Worm (Caenorhabditis elegans) whole organism, young adult: ENCODE measurements around the gene cest-24.

ENCODE experiments used
- B0019.2 ChIP-seq: fragments of 200-800 bp; sonication (Bioruptor generic); conservative IDR thresholded peaks from 2 replicates; pipeline ENCODE4 v1.3.6; 2022; ENCODE audit warnings: missing genetic modification reagents, missing genetic modification characterization, missing compliant biosample characterization
- C06A6.2 ChIP-seq: fragments of 200-800 bp; sonication (Bioruptor generic); conservative IDR thresholded peaks from 2 replicates; pipeline ENCODE4 v1.3.6; 2022; ENCODE audit warnings: missing genetic modification characterization, missing compliant biosample characterization
- F39B2.1 ChIP-seq: fragments of 200-800 bp; sonication (Bioruptor generic); IDR thresholded peaks from 2 replicates; pipeline ENCODE4 v1.3.6; 2022; ENCODE audit warnings: missing genetic modification reagents, missing genetic modification characterization, missing compliant biosample characterization
- F55B11.4 ChIP-seq: sonication (generic microtip); optimal IDR thresholded peaks from 2 replicates; lab custom pipeline; 2016; ENCODE audit warnings: missing compliant biosample characterization, missing genetic modification characterization, borderline replicate concordance; ENCODE audit not compliant: insufficient read depth
- F57C9.4 ChIP-seq: sonication (generic microtip); optimal IDR thresholded peaks from 2 replicates; lab custom pipeline; 2017; ENCODE audit warnings: mild to moderate bottlenecking, missing genetic modification characterization, missing compliant biosample characterization
- Y53F4B.3 ChIP-seq: fragments of 200-800 bp; sonication (Bioruptor generic); IDR thresholded peaks from 2 replicates; pipeline ENCODE4 v1.3.6; 2022; ENCODE audit warnings: missing genetic modification reagents, missing genetic modification characterization, missing compliant biosample characterization
- Y56A3A.18 ChIP-seq: fragments of 200-800 bp; sonication (Bioruptor generic); IDR thresholded peaks from 2 replicates; pipeline ENCODE4 v1.3.6; 2022; ENCODE audit warnings: missing genetic modification reagents, missing genetic modification characterization, missing compliant biosample characterization
- ZK185.1 ChIP-seq: sonication (generic microtip); optimal IDR thresholded peaks from 2 replicates; lab custom pipeline; 2016; ENCODE audit warnings: mild to moderate bottlenecking, missing genetic modification characterization, missing compliant biosample characterization; ENCODE audit not compliant: poor library complexity, severe bottlenecking
- ama-1 ChIP-seq, 3 experiments: fragments of 150-350 bp in 1 of 3; sonication (generic microtip) in 2 of 3; optimal IDR thresholded peaks; 2 replicates each; lab custom pipeline; 2014 to 2018; ENCODE audit warnings: missing biosample characterization in 2 of 3, missing genetic modification characterization in 2 of 3, missing genetic modification reagents in 2 of 3
- atf-7 ChIP-seq: sonication (generic microtip); optimal IDR thresholded peaks from 2 replicates; lab custom pipeline; 2017; ENCODE audit warnings: mild to moderate bottlenecking, missing genetic modification characterization, missing compliant biosample characterization
- attf-6 ChIP-seq: fragments of 200-800 bp; sonication (Bioruptor generic); IDR thresholded peaks from 2 replicates; pipeline ENCODE4 v1.3.6; 2022; ENCODE audit warnings: missing genetic modification reagents, missing genetic modification characterization, missing compliant biosample characterization
- bed-1 ChIP-seq: fragments of 200-800 bp; sonication (Bioruptor generic); IDR thresholded peaks from 2 replicates; pipeline ENCODE4 v1.3.6; 2022; ENCODE audit warnings: missing genetic modification reagents, missing genetic modification characterization, missing compliant biosample characterization
- cebp-1 ChIP-seq, 2 experiments: fragments of 200-800 bp in 1 of 2; sonication (Bioruptor generic) in 1 of 2; sonication (generic microtip) in 1 of 2; IDR thresholded peaks in 1 of 2; optimal IDR thresholded peaks in 1 of 2; 2 replicates each; pipeline versions ENCODE4 v1.3.6 to Lab custom; 2017 to 2022; ENCODE audit warnings: missing compliant biosample characterization in 2 of 2, missing genetic modification characterization in 2 of 2, mild to moderate bottlenecking in 1 of 2, missing genetic modification reagents in 1 of 2, moderate library complexity in 1 of 2
- ceh-40 ChIP-seq: fragments of 200-800 bp; sonication (Bioruptor generic); IDR thresholded peaks from 2 replicates; pipeline ENCODE4 v1.3.6; 2022; ENCODE audit warnings: missing genetic modification characterization, missing compliant biosample characterization
- dox-1 ChIP-seq: fragments of 200-800 bp; sonication (Bioruptor generic); IDR thresholded peaks from 2 replicates; pipeline ENCODE4 v1.3.6; 2022; ENCODE audit warnings: missing genetic modification reagents, missing genetic modification characterization, missing compliant biosample characterization
- egl-18 ChIP-seq: fragments of 200-800 bp; sonication (Bioruptor generic); IDR thresholded peaks from 2 replicates; pipeline ENCODE4 v1.3.6; 2022; ENCODE audit warnings: missing genetic modification reagents, missing genetic modification characterization, missing compliant biosample characterization
- egl-44 ChIP-seq: fragments of 200-800 bp; sonication (Bioruptor generic); IDR thresholded peaks from 2 replicates; pipeline ENCODE4 v1.3.6; 2022; ENCODE audit warnings: missing genetic modification reagents, missing genetic modification characterization, missing compliant biosample characterization
- ets-4 ChIP-seq: fragments of 200-800 bp; sonication (Bioruptor generic); optimal IDR thresholded peaks from 2 replicates; lab custom pipeline; 2018; ENCODE audit warnings: mild to moderate bottlenecking, missing genetic modification characterization, missing compliant biosample characterization
- him-1 ChIP-seq: sonication (generic microtip); optimal IDR thresholded peaks from 2 replicates; lab custom pipeline; 2016; ENCODE audit warnings: missing genotype, missing genetic modification reagents, missing genetic modification characterization, missing compliant biosample characterization
- hmg-1.2 ChIP-seq: fragments of 200-800 bp; sonication (Bioruptor generic); IDR thresholded peaks from 2 replicates; pipeline ENCODE4 v1.3.6; 2022; ENCODE audit warnings: missing genetic modification reagents, missing genetic modification characterization, missing compliant biosample characterization
- let-526 ChIP-seq: fragments of 200-800 bp; sonication (Bioruptor generic); IDR thresholded peaks from 2 replicates; pipeline ENCODE4 v1.3.6; 2022; ENCODE audit warnings: missing genetic modification reagents, missing genetic modification characterization, missing compliant biosample characterization
- let-607 ChIP-seq, 2 experiments: fragments of 200-800 bp in 1 of 2; sonication (Bioruptor generic) in 1 of 2; sonication (generic microtip) in 1 of 2; optimal IDR thresholded peaks; 2 replicates each; lab custom pipeline; 2016 to 2018; ENCODE audit warnings: mild to moderate bottlenecking in 2 of 2, missing compliant biosample characterization in 2 of 2, missing genetic modification characterization in 2 of 2, moderate library complexity in 2 of 2, missing genotype in 1 of 2
- lin-35 ChIP-seq, 3 experiments: fragments of 150-350 bp in 2 of 3; sonication (generic microtip) in 1 of 3; optimal IDR thresholded peaks; 2 replicates each; lab custom pipeline; 2014 to 2018; ENCODE audit warnings: missing biosample characterization in 3 of 3, missing genetic modification characterization in 3 of 3, missing genetic modification reagents in 3 of 3
- lin-40 ChIP-seq: sonication (generic microtip); optimal IDR thresholded peaks from 2 replicates; lab custom pipeline; 2016; ENCODE audit warnings: missing genetic modification characterization, mild to moderate bottlenecking, missing compliant biosample characterization, missing genotype, missing genetic modification reagents
- lsl-1 ChIP-seq: fragments of 200-800 bp; sonication (Bioruptor generic); optimal IDR thresholded peaks from 2 replicates; lab custom pipeline; 2018; ENCODE audit warnings: mild to moderate bottlenecking, missing genetic modification characterization, moderate library complexity, missing compliant biosample characterization
- madf-10 ChIP-seq: sonication (generic microtip); optimal IDR thresholded peaks from 2 replicates; lab custom pipeline; 2016; ENCODE audit warnings: mild to moderate bottlenecking, missing genetic modification characterization, missing compliant biosample characterization
- nfyb-1 ChIP-seq: fragments of 200-800 bp; sonication (Bioruptor generic); IDR thresholded peaks from 2 replicates; pipeline ENCODE4 v1.3.6; 2022; ENCODE audit warnings: missing genetic modification reagents, missing genetic modification characterization, missing compliant biosample characterization
- nhr-80 ChIP-seq: sonication (generic microtip); optimal IDR thresholded peaks from 2 replicates; lab custom pipeline; 2016; ENCODE audit warnings: missing genetic modification characterization, missing compliant biosample characterization
- nhr-90 ChIP-seq: sonication (generic microtip); optimal IDR thresholded peaks from 2 replicates; lab custom pipeline; 2016; ENCODE audit warnings: missing genotype, mild to moderate bottlenecking, missing genetic modification characterization, missing compliant biosample characterization
- pbrm-1 ChIP-seq: fragments of 200-800 bp; sonication (Bioruptor generic); IDR thresholded peaks from 2 replicates; pipeline ENCODE4 v1.3.6; 2022; ENCODE audit warnings: missing genetic modification reagents, missing genetic modification characterization, missing compliant biosample characterization
- pha-4 ChIP-seq: fragments of 150-350 bp; sonication (generic microtip); optimal IDR thresholded peaks from 2 replicates; lab custom pipeline; 2014; ENCODE audit warnings: missing biosample characterization, missing genetic modification reagents, missing genetic modification characterization
- rcor-1 ChIP-seq: fragments of 200-800 bp; sonication (Bioruptor generic); IDR thresholded peaks from 2 replicates; pipeline ENCODE4 v1.3.6; 2022; ENCODE audit warnings: missing genetic modification reagents, missing genetic modification characterization, missing compliant biosample characterization
- sdz-38 ChIP-seq: sonication (generic microtip); optimal IDR thresholded peaks from 2 replicates; lab custom pipeline; 2016; ENCODE audit warnings: missing genotype, missing genetic modification characterization, missing compliant biosample characterization
- sea-2 ChIP-seq: fragments of 200-800 bp; sonication (Bioruptor generic); IDR thresholded peaks from 2 replicates; pipeline ENCODE4 v1.3.6; 2022; ENCODE audit warnings: missing genetic modification characterization, missing compliant biosample characterization
- tbp1 ChIP-seq: fragments of 200-800 bp; sonication (Bioruptor generic); optimal IDR thresholded peaks from 2 replicates; lab custom pipeline; 2018; ENCODE audit warnings: mild to moderate bottlenecking, missing genetic modification characterization, missing compliant biosample characterization
- tbx-9 ChIP-seq: sonication (generic microtip); optimal IDR thresholded peaks from 2 replicates; lab custom pipeline; 2016; ENCODE audit warnings: borderline replicate concordance, missing genetic modification characterization, inconsistent platforms, missing compliant biosample characterization
- tlf-1 ChIP-seq: fragments of 200-800 bp; sonication (Bioruptor generic); optimal IDR thresholded peaks from 2 replicates; lab custom pipeline; 2018; ENCODE audit warnings: mild to moderate bottlenecking, missing genetic modification characterization, missing compliant biosample characterization
- zfh-2 ChIP-seq: fragments of 200-800 bp; sonication (Bioruptor generic); conservative IDR thresholded peaks from 2 replicates; pipeline ENCODE4 v1.3.6; 2022; ENCODE audit warnings: missing genetic modification reagents, missing genetic modification characterization, missing compliant biosample characterization
- ztf-18 ChIP-seq: sonication (generic microtip); optimal IDR thresholded peaks from 2 replicates; lab custom pipeline; 2016; ENCODE audit warnings: missing genotype, mild to moderate bottlenecking, missing genetic modification characterization, missing compliant biosample characterization
- ztf-22 ChIP-seq: fragments of 200-800 bp; sonication (Bioruptor generic); optimal IDR thresholded peaks from 2 replicates; lab custom pipeline; 2018; ENCODE audit warnings: mild to moderate bottlenecking, missing genetic modification characterization, moderate library complexity, missing compliant biosample characterization
- ztf-26 ChIP-seq: sonication (generic microtip); optimal IDR thresholded peaks from 2 replicates; lab custom pipeline; 2017; ENCODE audit warnings: missing genetic modification characterization, missing compliant biosample characterization

The cest-24 gene

ce11 chrV:6275209-6275608 lies 41.5 kb upstream of the cest-24 start:
- TF ChIP-seq hmg-1.2 (GFP tag; lab: Robert Waterston, UW) (0 out of 2 replicates have a peak, but pooled peaks have one; percentile 14), attf-6 (no peak), sea-2 (GFP tag; lab: Robert Waterston, UW) (no peak), F55B11.4 (tag; lab: Kevin White, UChicago) (no peak), rcor-1 (GFP tag; lab: Robert Waterston, UW) (no peak), lin-35 (GFP tag; optimal IDR thresholded peaks at IDR 0.05; lab: Kevin White, UChicago) (no peak), let-607 (tag; optimal IDR thresholded peaks at IDR 0.05; lab: Kevin White, UChicago) (peak in 1 of 2 experiments; percentile 17), nfyb-1 (GFP tag; lab: Robert Waterston, UW) (peak; percentile 49; the same call in 1 of the 2 replicates), B0019.2 (no peak), C06A6.2 (no peak), let-526 (GFP tag; lab: Robert Waterston, UW) (no peak), sdz-38 (tag; lab: Kevin White, UChicago) (no peak), zfh-2 (no peak), F57C9.4 (tag; lab: Kevin White, UChicago) (no peak), nhr-90 (tag; lab: Kevin White, UChicago) (peak; percentile 34), atf-7 (tag; lab: Kevin White, UChicago) (peak; percentile 37), nhr-80 (tag; lab: Kevin White, UChicago) (peak; percentile 93), egl-18 (no peak), F39B2.1 (GFP tag; lab: Robert Waterston, UW) (no peak), pha-4 (tag; lab: Kevin White, UChicago) (no peak), cebp-1 (GFP tag; IDR thresholded peaks at IDR 0.05; lab: Robert Waterston, UW) (no peak), cebp-1 (tag; optimal IDR thresholded peaks at IDR 0.05; lab: Kevin White, UChicago) (peak; percentile 57), ets-4 (GFP tag; lab: Kevin White, UChicago) (peak; percentile 63), Y53F4B.3 (GFP tag; lab: Robert Waterston, UW) (no peak), Y56A3A.18 (no peak), bed-1 (no peak), lsl-1 (no peak), ztf-22 (peak; percentile 49), tbx-9 (tag; lab: Kevin White, UChicago) (no peak), dox-1 (GFP tag; lab: Robert Waterston, UW) (peak; percentile 54; the same call in 1 of the 2 replicates), tbp1 (GFP tag; lab: Kevin White, UChicago) (peak; percentile 24)

DNA sequence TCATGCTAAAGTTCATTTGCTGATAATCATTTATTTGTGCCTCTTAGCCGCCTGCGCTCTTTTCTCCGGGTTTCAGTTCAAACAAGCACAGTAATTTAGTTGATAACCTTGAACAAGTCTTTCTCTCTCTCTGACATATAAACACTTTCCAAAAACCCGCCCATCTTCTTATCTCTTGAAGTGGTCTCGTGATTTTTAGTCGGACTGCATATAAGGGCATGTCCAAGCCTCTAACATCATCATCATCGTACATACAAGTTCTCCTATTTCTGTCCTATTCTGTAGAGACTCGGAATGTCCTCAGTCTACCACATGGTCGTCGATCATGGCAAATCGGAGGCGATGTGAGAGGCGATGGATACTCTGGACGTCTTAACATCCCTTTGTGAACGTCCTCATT lies 40.5 kb upstream of the cest-24 start, which contains the start of gene F31F7.1:
F31F7.1 (plus strand) TSS at position 235 of the 400 bp plus-strand sequence.
- peak; percentile 30 for TF ChIP-seq lin-40 (tag; lab: Kevin White, UChicago)
- TF ChIP-seq egl-44 = 0 out of 2 replicates have a peak, but pooled peaks have one; percentile 40
- 0 out of 2 replicates have a peak, but pooled peaks have one; percentile 6 for TF ChIP-seq pbrm-1
- peak; percentile 76 for TF ChIP-seq ztf-22
- peak; percentile 49 for TF ChIP-seq madf-10 (tag; lab: Kevin White, UChicago)
- TF ChIP-seq him-1 = no peak
- TF ChIP-seq let-607 (tag; optimal IDR thresholded peaks at IDR 0.05; lab: Kevin White, UChicago) = peak in 1 of 2 experiments; percentile 20
- peak; percentile 5 for TF ChIP-seq tlf-1
- no peak for TF ChIP-seq ceh-40 (GFP tag; lab: Robert Waterston, UW)
- TF ChIP-seq ztf-26 (tag; lab: Kevin White, UChicago) = peak; percentile 19
- TF ChIP-seq nhr-80 (tag; lab: Kevin White, UChicago) = peak; percentile 98
- TF ChIP-seq nhr-90 (tag; lab: Kevin White, UChicago) = no peak
- no peak for TF ChIP-seq cebp-1 (GFP tag; IDR thresholded peaks at IDR 0.05; lab: Robert Waterston, UW)
- TF ChIP-seq cebp-1 (tag; optimal IDR thresholded peaks at IDR 0.05; lab: Kevin White, UChicago) = peak; percentile 17
- TF ChIP-seq dox-1 (GFP tag; lab: Robert Waterston, UW) = peak; percentile 56
- TF ChIP-seq atf-7 (tag; lab: Kevin White, UChicago) = peak; percentile 46
- peak; percentile 18 for TF ChIP-seq ztf-18
- TF ChIP-seq B0019.2 = no peak
- TF ChIP-seq tbp1 (GFP tag; lab: Kevin White, UChicago) = peak; percentile 49
- TF ChIP-seq sdz-38 (tag; lab: Kevin White, UChicago) = no peak
- peak; percentile 77 for TF ChIP-seq ama-1 (optimal IDR thresholded peaks at IDR 0.05; lab: Kevin White, UChicago)
- no peak for TF ChIP-seq ama-1 (GFP tag; optimal IDR thresholded peaks at IDR 0.05; lab: Kevin White, UChicago)
- TF ChIP-seq ZK185.1 (tag; lab: Kevin White, UChicago) = peak; percentile 36
- peak; percentile 17 for TF ChIP-seq ets-4 (GFP tag; lab: Kevin White, UChicago)
